Fruit fly (Drosophila melanogaster) whole organism, embryonic: ENCODE measurements around the gene CG18266.

Source experiments
- CG15269 ChIP-seq: fragments of 200-800 bp; sonication (Bioruptor generic); optimal IDR thresholded peaks from 2 replicates; lab custom pipeline; 2018; ENCODE audit warnings: missing biosample characterization, mild to moderate bottlenecking, missing genetic modification characterization, moderate library complexity
- CG9727 ChIP-seq: fragments of 200-800 bp; sonication (Bioruptor generic); optimal IDR thresholded peaks from 3 replicates; lab custom pipeline; 2017; ENCODE audit warnings: missing biosample characterization, mild to moderate bottlenecking, missing genetic modification characterization
- Lpt ChIP-seq: fragments of >200 bp; optimal IDR thresholded peaks from 2 replicates; lab custom pipeline; 2018; ENCODE audit warnings: missing biosample characterization, missing genetic modification characterization
- MBD-R2 ChIP-seq: fragments of 200-800 bp; sonication (Bioruptor generic); IDR thresholded peaks from 2 replicates; pipeline ENCODE4 v1.3.6; 2022; ENCODE audit warnings: missing biosample characterization, missing genetic modification characterization
- Scr ChIP-seq: fragments of 200-800 bp; sonication (Bioruptor generic); IDR thresholded peaks from 2 replicates; pipeline ENCODE4 v1.3.6; 2022; ENCODE audit warnings: missing biosample characterization, missing genetic modification characterization; ENCODE audit not compliant: partially characterized antibody
- ato ChIP-seq: fragments of 200-800 bp; sonication (Bioruptor generic); IDR thresholded peaks from 2 replicates; pipeline ENCODE4 v1.3.6; 2022; ENCODE audit warnings: missing biosample characterization, missing genetic modification characterization; ENCODE audit not compliant: partially characterized antibody
- corto ChIP-seq: fragments of 200-800 bp; sonication (Bioruptor generic); optimal IDR thresholded peaks from 2 replicates; lab custom pipeline; 2016; ENCODE audit warnings: missing biosample characterization, mild to moderate bottlenecking, missing genetic modification characterization, moderate library complexity
- lov ChIP-seq, 2 experiments: fragments of 200-800 bp in 1 of 2; fragments of >200 bp in 1 of 2; sonication (Bioruptor generic) in 1 of 2; IDR thresholded peaks in 1 of 2; optimal IDR thresholded peaks in 1 of 2; 2 replicates in 1 of 2; 3 replicates in 1 of 2; pipeline versions ENCODE4 v1.3.6 to Lab custom; 2017 to 2022; ENCODE audit warnings: missing biosample characterization in 1 of 2, missing genetic modification characterization in 1 of 2
- slp2 ChIP-seq: fragments of 200-800 bp; sonication (Bioruptor generic); optimal IDR thresholded peaks from 2 replicates; lab custom pipeline; 2016; ENCODE audit warnings: missing biosample characterization, missing genetic modification characterization
- tap ChIP-seq: fragments of 200-800 bp; optimal IDR thresholded peaks from 3 replicates; lab custom pipeline; 2019; ENCODE audit warnings: missing biosample characterization, mild to moderate bottlenecking, missing genetic modification characterization, moderate library complexity

DNA sequence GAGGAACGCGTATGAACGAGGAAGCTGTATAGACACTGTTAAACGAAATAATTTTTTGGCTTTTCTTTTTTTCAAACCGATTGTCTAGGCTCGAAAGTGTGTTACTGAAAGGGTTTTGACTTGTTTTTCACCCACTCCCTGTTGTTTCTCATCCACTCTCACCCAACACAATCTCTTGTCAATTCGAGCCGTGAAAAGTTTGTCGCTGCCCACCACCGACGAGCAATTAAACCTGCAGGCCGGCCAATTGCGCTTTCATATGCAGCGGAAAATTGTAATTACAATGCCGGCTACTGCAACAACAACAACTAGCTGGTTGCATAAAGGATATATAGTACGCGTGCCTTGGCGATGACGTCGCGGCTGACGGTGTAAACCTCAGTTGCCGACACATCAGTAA lies 8.3 kb upstream of the CG18266 start, which contains the start of gene CG7251:
- no peak for TF ChIP-seq Scr (GFP tag; lab: Robert Waterston, UW)
- no peak for TF ChIP-seq lov (optimal IDR thresholded peaks at IDR 0.05; lab: Kevin White, UChicago)
- TF ChIP-seq lov (GFP tag; IDR thresholded peaks at IDR 0.05; lab: Robert Waterston, UW) = no peak
- no peak for TF ChIP-seq ato (GFP tag; lab: Robert Waterston, UW)
- no peak for TF ChIP-seq Lpt (GFP tag; lab: Kevin White, UChicago)
- TF ChIP-seq CG15269 (tag; lab: Kevin White, UChicago) = no peak
- no peak for TF ChIP-seq slp2 (GFP tag; lab: Kevin White, UChicago)
- no peak for TF ChIP-seq tap (tag; lab: Kevin White, UChicago)
- no peak for TF ChIP-seq MBD-R2
- TF ChIP-seq CG9727 = no peak
- TF ChIP-seq corto (GFP tag; lab: Kevin White, UChicago) = no peak
